Fruit fly (Drosophila melanogaster) Kc167 (cell line): ENCODE measurements around the gene Pdss2.

Experiments used
- Myc ChIP-seq: fragments of >200 bp; optimal IDR thresholded peaks from 2 replicates; lab custom pipeline; 2017; ENCODE audit warnings: missing external identifiers
- h ChIP-seq: fragments of >200 bp; optimal IDR thresholded peaks from 3 replicates; lab custom pipeline; 2018; ENCODE audit warnings: missing external identifiers
- insv ChIP-seq: fragments of >200 bp; optimal IDR thresholded peaks from 3 replicates; lab custom pipeline; 2018; ENCODE audit warnings: missing external identifiers
- psq ChIP-seq: fragments of >200 bp; optimal IDR thresholded peaks from 2 replicates; lab custom pipeline; 2017; ENCODE audit warnings: missing external identifiers
- ttk ChIP-seq: sonication (Bioruptor generic); optimal IDR thresholded peaks from 2 replicates; lab custom pipeline; 2017; ENCODE audit warnings: missing external identifiers

dm6 chr3L:21054188-21054893 is 26.6 kb downstream of the Pdss2 start:
- no peak for TF ChIP-seq h (lab: Kevin White, UChicago)
- TF ChIP-seq Myc: no peak
- no peak for TF ChIP-seq psq (lab: Kevin White, UChicago)
- no peak for TF ChIP-seq insv (lab: Kevin White, UChicago)
- no peak for TF ChIP-seq ttk
